Worm (Caenorhabditis elegans) whole organism, midembryonic: ENCODE results near the gene K07E3.1.

Source experiments
- T22C8.4 ChIP-seq: fragments of 200-800 bp; sonication (Bioruptor generic); IDR thresholded peaks from 2 replicates; pipeline ENCODE4 v1.3.6; 2022; ENCODE audit warnings: missing genetic modification characterization, missing compliant biosample characterization
- cog-1 ChIP-seq: sonication (generic microtip); optimal IDR thresholded peaks from 2 replicates; lab custom pipeline; 2016; ENCODE audit warnings: missing genetic modification characterization, missing compliant biosample characterization
- flt-1 ChIP-seq: fragments of 200-800 bp; sonication (Bioruptor generic); IDR thresholded peaks from 2 replicates; pipeline ENCODE4 v1.3.6; 2022; ENCODE audit warnings: missing genetic modification characterization, missing compliant biosample characterization
- klf-2 ChIP-seq: fragments of 200-800 bp; sonication (Bioruptor generic); conservative IDR thresholded peaks from 2 replicates; pipeline ENCODE4 v1.3.6; 2022; ENCODE audit warnings: missing genetic modification reagents, missing genetic modification characterization, missing compliant biosample characterization
- med-1 ChIP-seq: sonication (generic microtip); optimal IDR thresholded peaks from 2 replicates; lab custom pipeline; 2017; ENCODE audit warnings: missing genetic modification characterization, mild to moderate bottlenecking, missing compliant biosample characterization, antibody characterized with exemption, missing genetic modification reagents; ENCODE audit not compliant: insufficient read depth
- ref-1 ChIP-seq: fragments of 200-800 bp; sonication (Bioruptor generic); conservative IDR thresholded peaks from 2 replicates; pipeline ENCODE4 v1.3.6; 2022; ENCODE audit warnings: missing genetic modification reagents, missing genetic modification characterization, missing compliant biosample characterization
- tab-1 ChIP-seq: fragments of 200-800 bp; sonication (Bioruptor generic); IDR thresholded peaks from 2 replicates; pipeline ENCODE4 v1.3.6; 2022; ENCODE audit warnings: missing genetic modification characterization, missing compliant biosample characterization
- ztf-23 ChIP-seq: fragments of 200-800 bp; sonication (Bioruptor generic); IDR thresholded peaks from 2 replicates; pipeline ENCODE4 v1.3.6; 2022; ENCODE audit warnings: missing genetic modification reagents, missing genetic modification characterization, missing compliant biosample characterization
- ztf-29 ChIP-seq: fragments of 200-800 bp; sonication (Bioruptor generic); IDR thresholded peaks from 2 replicates; pipeline ENCODE4 v1.3.6; 2022; ENCODE audit warnings: missing genetic modification reagents, missing genetic modification characterization, missing compliant biosample characterization

DNA sequence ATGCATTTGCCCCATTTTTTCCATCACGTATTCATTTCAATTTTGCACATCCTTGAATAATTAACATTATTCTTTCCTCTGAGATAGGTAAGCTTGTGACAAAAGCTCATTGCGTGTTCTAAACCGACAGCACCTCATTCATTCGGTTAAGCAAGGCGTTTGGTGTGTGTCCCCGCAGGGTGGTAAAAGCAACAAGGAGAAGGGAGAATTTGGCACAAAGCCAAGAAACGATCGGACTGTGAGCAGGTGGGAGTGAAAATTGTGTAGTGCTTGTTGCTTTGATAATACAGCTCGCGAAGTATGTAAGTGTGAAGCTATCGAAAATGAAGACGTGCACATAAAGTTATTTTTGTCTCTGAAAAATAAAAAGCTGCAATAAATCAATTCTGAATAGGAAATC is 46.9 kb downstream of the K07E3.1 start:
- no peak for TF ChIP-seq cog-1
- no peak for TF ChIP-seq ztf-23 (GFP tag; lab: Robert Waterston, UW)
- TF ChIP-seq klf-2: no peak
- TF ChIP-seq T22C8.4 (GFP tag; lab: Robert Waterston, UW): no peak
- TF ChIP-seq ztf-29: peak; percentile 93
- TF ChIP-seq ref-1 (GFP tag; lab: Robert Waterston, UW): no peak
- TF ChIP-seq tab-1: no peak
- TF ChIP-seq flt-1: peak; percentile 85
- no peak for TF ChIP-seq med-1 (GFP tag; lab: Kevin White, UChicago)
